Worm (Caenorhabditis elegans): ENCODE data around the gene lon-2.

lon-2 gene

ce11 chrX:4711698-4712329 is 37.1 kb downstream of the lon-2 start, which contains the start of the genes dnj-14 and glit-1 (continued):
- TF ChIP-seq T26A5.8 (tag; optimal IDR thresholded peaks at IDR 0.05) (no peak), cebp-1 (GFP tag; IDR thresholded peaks at IDR 0.05) (peak; percentile 52; the same call in 1 of the 2 replicates), cebp-1 (tag; optimal IDR thresholded peaks at IDR 0.05) (peak; percentile 89), Y53F4B.3 (GFP tag; IDR thresholded peaks at IDR 0.05) (no peak), nhr-90 (tag; optimal IDR thresholded peaks at IDR 0.05) (peak; percentile 65), snpc-4 (GFP tag; optimal IDR thresholded peaks at IDR 0.05) (no peak), snpc-4 (tag; optimal IDR thresholded peaks at IDR 0.05) (peak in 3 of 4 experiments; percentile 49 to 70 (median 53)), ceh-27 (GFP tag; optimal IDR thresholded peaks at IDR 0.05) (peak; percentile 91), ztf-22 (GFP tag; optimal IDR thresholded peaks at IDR 0.05) (peak; percentile 19), bed-2 (GFP tag; IDR thresholded peaks at IDR 0.05) (peak; percentile 12; the same call in 1 of the 2 replicates), sdz-38 (tag; optimal IDR thresholded peaks at IDR 0.05) (no peak), atf-7 (tag; optimal IDR thresholded peaks at IDR 0.05) (peak; percentile 58), madf-3 (GFP tag; IDR thresholded peaks at IDR 0.05) (no peak), hrde-1 (tag; optimal IDR thresholded peaks at IDR 0.05; ENCODE audit: borderline replicate concordance) (no peak), D2030.7 (GFP tag; IDR thresholded peaks at IDR 0.05) (no peak), ztf-25 (GFP tag; IDR thresholded peaks at IDR 0.05) (no peak), B0336.3 (GFP tag; IDR thresholded peaks at IDR 0.05) (peak; percentile 77), F39B2.1 (GFP tag; IDR thresholded peaks at IDR 0.05) (no peak), rcor-1 (GFP tag; IDR thresholded peaks at IDR 0.05) (peak; percentile 50), F55B11.4 (tag; optimal IDR thresholded peaks at IDR 0.05; ENCODE audit: borderline replicate concordance, insufficient read depth) (no peak), F33H1.4 (GFP tag; IDR thresholded peaks at IDR 0.05) (peak; percentile 79), unc-130 (GFP tag; optimal IDR thresholded peaks at IDR 0.05) (no peak), repo-1 (tag; optimal IDR thresholded peaks at IDR 0.05) (peak; percentile 51), nhr-120 (GFP tag; IDR thresholded peaks at IDR 0.05) (no peak), lin-26 (GFP tag; IDR thresholded peaks at IDR 0.05) (no peak), egrh-3 (GFP tag; IDR thresholded peaks at IDR 0.05) (peak; percentile 46; the same call in 1 of the 2 replicates), sptf-2 (GFP tag; optimal IDR thresholded peaks at IDR 0.05) (no peak), ekl-4 (GFP tag; IDR thresholded peaks at IDR 0.05) (0 out of 2 replicates have a peak, but pooled peaks have one; percentile 20), F57C9.4 (tag; optimal IDR thresholded peaks at IDR 0.05) (no peak), hmg-20 (GFP tag; IDR thresholded peaks at IDR 0.05) (0 out of 2 replicates have a peak, but pooled peaks have one; percentile 45), ztf-6 (GFP tag; IDR thresholded peaks at IDR 0.05) (0 out of 2 replicates have a peak, but pooled peaks have one; percentile 40), fkh-3 (tag; optimal IDR thresholded peaks at IDR 0.05) (no peak), snpc-1.3 (tag; optimal IDR thresholded peaks at IDR 0.05; ENCODE audit: insufficient read depth) (peak; percentile 4), unc-62 (GFP tag; optimal IDR thresholded peaks at IDR 0.05) (peak; percentile 51), F57A8.1 (GFP tag; optimal IDR thresholded peaks at IDR 0.05) (no peak)

- TF ChIP-seq lin-54 (GFP tag; optimal IDR thresholded peaks at IDR 0.05), result peak; percentile 8
- TF ChIP-seq nhr-80 (tag; optimal IDR thresholded peaks at IDR 0.05), result peak; percentile 97
- no peak for TF ChIP-seq cebp-1 (GFP tag; IDR thresholded peaks at IDR 0.05)
- peak; percentile 59 for TF ChIP-seq cebp-1 (tag; optimal IDR thresholded peaks at IDR 0.05)
- peak; percentile 29; the same call in 1 of the 2 replicates for TF ChIP-seq mcd-1 (GFP tag; IDR thresholded peaks at IDR 0.05)
- no peak for TF ChIP-seq gei-17 (GFP tag; optimal IDR thresholded peaks at IDR 0.05)
- peak; percentile 71 for TF ChIP-seq dox-1 (GFP tag; IDR thresholded peaks at IDR 0.05)
- TF ChIP-seq snpc-4 (GFP tag; optimal IDR thresholded peaks at IDR 0.05), result no peak
- peak in 2 of 4 experiments; percentile 2 to 8 for TF ChIP-seq snpc-4 (tag; optimal IDR thresholded peaks at IDR 0.05)
- peak; percentile 88 to 91 for TF ChIP-seq let-607 (tag; optimal IDR thresholded peaks at IDR 0.05)
- TF ChIP-seq attf-5 (GFP tag; optimal IDR thresholded peaks at IDR 0.05), result peak; percentile 9
- TF ChIP-seq ets-4 (GFP tag; optimal IDR thresholded peaks at IDR 0.05), result peak; percentile 77
- TF ChIP-seq repo-1 (tag; optimal IDR thresholded peaks at IDR 0.05), result no peak
- TF ChIP-seq lsl-1 (GFP tag; optimal IDR thresholded peaks at IDR 0.05), result no peak
- TF ChIP-seq pbrm-1 (GFP tag; IDR thresholded peaks at IDR 0.05), result 0 out of 2 replicates have a peak, but pooled peaks have one; percentile 35
- TF ChIP-seq lin-40 (tag; optimal IDR thresholded peaks at IDR 0.05), result peak; percentile 23
- TF ChIP-seq D2030.7 (GFP tag; IDR thresholded peaks at IDR 0.05), result no peak
- TF ChIP-seq lin-26 (GFP tag; IDR thresholded peaks at IDR 0.05), result no peak
- TF ChIP-seq mes-4 (tag; optimal IDR thresholded peaks at IDR 0.05), result no peak
Measured at ce11 chrX:4706755-4707226, 42.1 kb downstream of the lon-2 start, which contains the start of gene dhhc-10. Gene dhhc-10 (plus strand): TSS chrX:4707176.

Measured in whole organism, young adult.